Worm (Caenorhabditis elegans): ENCODE results near the gene W02F12.2.

DNA sequence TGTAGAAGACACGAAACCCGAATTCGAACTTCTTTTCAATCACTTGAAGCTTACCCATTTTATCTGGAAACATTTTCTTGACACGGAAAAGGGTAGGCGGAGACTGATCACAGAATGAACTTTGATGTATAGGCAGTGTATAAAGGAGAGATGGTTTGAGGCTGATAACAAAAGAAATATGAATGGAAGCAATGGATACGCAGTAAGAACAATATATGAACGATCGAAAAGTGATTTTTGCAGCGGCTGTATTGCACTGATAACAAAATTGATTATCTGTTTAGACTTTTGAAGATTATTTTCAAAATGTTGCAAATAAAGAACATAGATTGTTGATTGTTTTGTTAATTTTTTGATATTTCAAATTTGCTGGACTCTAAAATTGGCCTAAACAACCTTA lies 31.7 kb downstream of the W02F12.2 start, which contains the start of gene pmp-5:
- TF ChIP-seq mab-5 (tag; optimal IDR thresholded peaks at IDR 0.05): no peak
- no peak for TF ChIP-seq C34F6.9 (tag; optimal IDR thresholded peaks at IDR 0.05)
- TF ChIP-seq nhr-11 (tag; optimal IDR thresholded peaks at IDR 0.05): no peak
- TF ChIP-seq ztf-11 (tag; optimal IDR thresholded peaks at IDR 0.05): no peak
- no peak for TF ChIP-seq ZK546.5 (tag; optimal IDR thresholded peaks at IDR 0.05)
- TF ChIP-seq nhr-21 (tag; optimal IDR thresholded peaks at IDR 0.05): no peak
- no peak for TF ChIP-seq snpc-4 (tag; optimal IDR thresholded peaks at IDR 0.05)
- no peak for TF ChIP-seq zag-1 (tag; optimal IDR thresholded peaks at IDR 0.05)
- no peak for TF ChIP-seq nhr-237 (tag; optimal IDR thresholded peaks at IDR 0.05)
- no peak for TF ChIP-seq gmeb-1 (tag; optimal IDR thresholded peaks at IDR 0.05)
- TF ChIP-seq ama-1 (optimal IDR thresholded peaks at IDR 0.05): no peak
- TF ChIP-seq blmp-1 (tag; optimal IDR thresholded peaks at IDR 0.05; ENCODE audit: insufficient read depth): no peak
- no peak for TF ChIP-seq nhr-25 (tag; optimal IDR thresholded peaks at IDR 0.05)
